Worm (Caenorhabditis elegans): ENCODE data around the gene B0238.12.

The B0238.12 gene

ce11 chrV:5271487-5271886 lies 5.8 kb downstream of the B0238.12 start (continued):
- TF ChIP-seq lin-15B (tag; optimal IDR thresholded peaks at IDR 0.05) (no peak), arid-1 (GFP tag; conservative IDR thresholded peaks at IDR 0.05) (peak; percentile 50; the same call in 1 of the 2 replicates), aly-2 (tag; optimal IDR thresholded peaks at IDR 0.05) (no peak), nhr-237 (tag; optimal IDR thresholded peaks at IDR 0.05) (no peak), ceh-62 (tag; optimal IDR thresholded peaks at IDR 0.05) (no peak), ctbp-1 (GFP tag; IDR thresholded peaks at IDR 0.05) (no peak), ceh-32 (tag; optimal IDR thresholded peaks at IDR 0.05; ENCODE audit: poor library complexity) (no peak), zip-11 (GFP tag; IDR thresholded peaks at IDR 0.05) (no peak), hlh-30 (tag; optimal IDR thresholded peaks at IDR 0.05; ENCODE audit: insufficient read depth) (peak; percentile 93), rbr-2 (tag; optimal IDR thresholded peaks at IDR 0.05) (peak; percentile 21), gei-8 (GFP tag; optimal IDR thresholded peaks at IDR 0.05) (peak; percentile 82), mdl-1 (tag; optimal IDR thresholded peaks at IDR 0.05) (peak; percentile 74 to 89), duxl-1 (tag; optimal IDR thresholded peaks at IDR 0.05; ENCODE audit: poor library complexity) (peak; percentile 74), ama-1 (optimal IDR thresholded peaks at IDR 0.05) (no peak), F10B5.3 (tag; optimal IDR thresholded peaks at IDR 0.05) (no peak), lin-13 (GFP tag; optimal IDR thresholded peaks at IDR 0.05) (no peak), egl-27 (tag; optimal IDR thresholded peaks at IDR 0.05) (no peak), F26F4.8 (GFP tag; conservative IDR thresholded peaks at IDR 0.05) (no peak), mes-2 (tag; optimal IDR thresholded peaks at IDR 0.05; ENCODE audit: poor library complexity, severe bottlenecking) (peak; percentile 31), D1046.2 (GFP tag; IDR thresholded peaks at IDR 0.05) (peak; percentile 80), daf-8 (GFP tag; IDR thresholded peaks at IDR 0.05) (no peak), F49E8.2 (tag; optimal IDR thresholded peaks at IDR 0.05; ENCODE audit: borderline replicate concordance) (no peak), ceh-44 (GFP tag; IDR thresholded peaks at IDR 0.05) (no peak), pqm-1 (tag; optimal IDR thresholded peaks at IDR 0.05) (peak; percentile 61), T26A8.4 (GFP tag; IDR thresholded peaks at IDR 0.05) (peak; percentile 41; the same call in 1 of the 2 replicates), dmd-9 (GFP tag; IDR thresholded peaks at IDR 0.05) (no peak), unc-39 (tag; optimal IDR thresholded peaks at IDR 0.05) (no peak), ces-1 (GFP tag; optimal IDR thresholded peaks at IDR 0.05) (no peak), T20F7.1 (GFP tag; optimal IDR thresholded peaks at IDR 0.05) (no peak), R02D3.7 (tag; optimal IDR thresholded peaks at IDR 0.05) (no peak), daf-16 (GFP tag; optimal IDR thresholded peaks at IDR 0.05) (peak; percentile 42 to 80), daf-16 (tag; optimal IDR thresholded peaks at IDR 0.05) (peak; percentile 76), set-16 (GFP tag; IDR thresholded peaks at IDR 0.05) (peak; percentile 70), zag-1 (tag; optimal IDR thresholded peaks at IDR 0.05) (no peak), ZK546.5 (tag; optimal IDR thresholded peaks at IDR 0.05) (no peak), F44E2.7 (GFP tag; IDR thresholded peaks at IDR 0.05) (no peak), spr-3 (GFP tag; optimal IDR thresholded peaks at IDR 0.05) (no peak), spr-1 (tag; optimal IDR thresholded peaks at IDR 0.05) (no peak), lim-7 (GFP tag; IDR thresholded peaks at IDR 0.05) (no peak), mdt-29 (GFP tag; IDR thresholded peaks at IDR 0.05) (peak; percentile 46; the same call in 1 of the 2 replicates), lin-29 (GFP tag; IDR thresholded peaks at IDR 0.05) (no peak), ZK337.2 (GFP tag; IDR thresholded peaks at IDR 0.05) (no peak), daf-19 (GFP tag; conservative IDR thresholded peaks at IDR 0.05) (no peak), dpl-1 (GFP tag; optimal IDR thresholded peaks at IDR 0.05) (peak; percentile 14), nhr-28 (tag; optimal IDR thresholded peaks at IDR 0.05) (peak; percentile 85), fos-1 (tag; optimal IDR thresholded peaks at IDR 0.05) (no peak), skn-1 (tag; optimal IDR thresholded peaks at IDR 0.05) (no peak), madf-5 (GFP tag; IDR thresholded peaks at IDR 0.05) (no peak), saeg-2 (GFP tag; IDR thresholded peaks at IDR 0.05) (peak; percentile 95), unc-62 (GFP tag; optimal IDR thresholded peaks at IDR 0.05 in 1 of 2) (peak in 1 of 2 experiments; percentile 93), unc-62 (tag; optimal IDR thresholded peaks at IDR 0.05) (no peak), hmg-1.1 (GFP tag; IDR thresholded peaks at IDR 0.05) (peak; percentile 50), ztf-11 (tag; optimal IDR thresholded peaks at IDR 0.05) (no peak)
